Worm (Caenorhabditis elegans): Measurements from ENCODE around the gene metl-5.
A peak's percentile ranks its signal among the peaks of the same experiment; 100 is the strongest.

Gene metl-5

ce11 chrIII:4796039-4796438 is 6.8 kb upstream of the metl-5 start (continued):
- TF ChIP-seq xnd-1 (tag; optimal IDR thresholded peaks at IDR 0.05) (no peak), snpc-3.4 (tag; optimal IDR thresholded peaks at IDR 0.05) (no peak), F22D6.2 (tag; optimal IDR thresholded peaks at IDR 0.05) (no peak), aptf-3 (GFP tag; IDR thresholded peaks at IDR 0.05) (no peak), snpc-4 (GFP tag; optimal IDR thresholded peaks at IDR 0.05) (no peak), snpc-4 (tag; optimal IDR thresholded peaks at IDR 0.05) (peak; percentile 13 to 62 (median 54)), ztf-25 (GFP tag; IDR thresholded peaks at IDR 0.05) (no peak), let-526 (GFP tag; IDR thresholded peaks at IDR 0.05) (0 out of 2 replicates have a peak, but pooled peaks have one; percentile 36), him-1 (tag; optimal IDR thresholded peaks at IDR 0.05) (no peak), mes-4 (tag; optimal IDR thresholded peaks at IDR 0.05) (no peak), attf-5 (GFP tag; optimal IDR thresholded peaks at IDR 0.05) (peak; percentile 92), bed-2 (GFP tag; IDR thresholded peaks at IDR 0.05) (no peak), madf-6 (GFP tag; IDR thresholded peaks at IDR 0.05) (no peak), Y95B8A.8 (GFP tag; IDR thresholded peaks at IDR 0.05) (no peak), C17E4.6 (GFP tag; IDR thresholded peaks at IDR 0.05) (no peak), repo-1 (tag; optimal IDR thresholded peaks at IDR 0.05) (peak; percentile 18), ceh-91 (GFP tag; IDR thresholded peaks at IDR 0.05) (no peak), Y79H2A.3 (GFP tag; conservative IDR thresholded peaks at IDR 0.05) (no peak), snpc-1.3 (tag; optimal IDR thresholded peaks at IDR 0.05; ENCODE audit: insufficient read depth) (no peak), attf-3 (GFP tag; conservative IDR thresholded peaks at IDR 0.05) (no peak), egl-44 (GFP tag; IDR thresholded peaks at IDR 0.05) (no peak), Y53F4B.3 (GFP tag; IDR thresholded peaks at IDR 0.05) (no peak), tbx-9 (tag; optimal IDR thresholded peaks at IDR 0.05; ENCODE audit: borderline replicate concordance) (no peak), dpff-1 (tag; optimal IDR thresholded peaks at IDR 0.05) (no peak), hsf-1 (GFP tag; IDR thresholded peaks at IDR 0.05) (peak; percentile 46; the same call in 1 of the 2 replicates), ztf-22 (GFP tag; optimal IDR thresholded peaks at IDR 0.05) (no peak), akir-1 (GFP tag; optimal IDR thresholded peaks at IDR 0.05) (no peak), hmg-1.2 (GFP tag; IDR thresholded peaks at IDR 0.05) (peak; percentile 84), unc-62 (GFP tag; optimal IDR thresholded peaks at IDR 0.05) (peak; percentile 19), madf-10 (tag; optimal IDR thresholded peaks at IDR 0.05) (no peak), F52B5.7 (tag; optimal IDR thresholded peaks at IDR 0.05) (no peak), unc-130 (GFP tag; optimal IDR thresholded peaks at IDR 0.05) (no peak), chd-7 (tag; optimal IDR thresholded peaks at IDR 0.05) (no peak), Y56A3A.18 (GFP tag; IDR thresholded peaks at IDR 0.05) (no peak), somi-1 (GFP tag; optimal IDR thresholded peaks at IDR 0.05) (peak; percentile 73), pha-4 (tag; optimal IDR thresholded peaks at IDR 0.05) (no peak), F23B12.7 (tag; optimal IDR thresholded peaks at IDR 0.05; ENCODE audit: insufficient read depth) (peak; percentile 15), ztf-26 (tag; optimal IDR thresholded peaks at IDR 0.05) (peak; percentile 15), nhr-179 (tag; optimal IDR thresholded peaks at IDR 0.05) (no peak), ceh-100 (GFP tag; IDR thresholded peaks at IDR 0.05) (no peak), F49E8.2 (tag; optimal IDR thresholded peaks at IDR 0.05; ENCODE audit: insufficient read depth) (no peak), tlf-1 (GFP tag; optimal IDR thresholded peaks at IDR 0.05) (peak; percentile 19), ztf-3 (GFP tag; optimal IDR thresholded peaks at IDR 0.05) (no peak), egrh-3 (GFP tag; IDR thresholded peaks at IDR 0.05) (no peak), T07F8.4 (tag; optimal IDR thresholded peaks at IDR 0.05) (no peak), rcor-1 (GFP tag; IDR thresholded peaks at IDR 0.05) (peak; percentile 59; the same call in 1 of the 2 replicates), lir-1 (GFP tag; conservative IDR thresholded peaks at IDR 0.05) (no peak; the same call in 1 of the 2 replicates), dpl-1 (GFP tag; optimal IDR thresholded peaks at IDR 0.05) (no peak), sea-2 (GFP tag; IDR thresholded peaks at IDR 0.05) (no peak), ceh-58 (GFP tag; IDR thresholded peaks at IDR 0.05) (no peak)
